Fruit fly (Drosophila melanogaster): ENCODE results near the gene CG7272.

Gene CG7272

dm6 chr3L:15533402-15534129 is 32.8 kb downstream of the CG7272 start (continued):
- TF ChIP-seq CG11762 (GFP tag; optimal IDR thresholded peaks at IDR 0.05; ENCODE audit: insufficient read depth) (peak; percentile 35), CG7368 (GFP tag; optimal IDR thresholded peaks at IDR 0.05) (peak; percentile 73), CG10669 (GFP tag; optimal IDR thresholded peaks at IDR 0.05) (peak; percentile 63), lz (GFP tag; optimal IDR thresholded peaks at IDR 0.05) (peak; percentile 76), Blimp-1 (GFP tag; optimal IDR thresholded peaks at IDR 0.05) (peak; percentile 52), CG3032 (tag; optimal IDR thresholded peaks at IDR 0.05) (peak; percentile 72), CG6854 (GFP tag; optimal IDR thresholded peaks at IDR 0.05) (peak; percentile 16), Sox102F (GFP tag; optimal IDR thresholded peaks at IDR 0.05) (peak; percentile 80), OdsH (GFP tag; optimal IDR thresholded peaks at IDR 0.05) (peak; percentile 65), fd59A (GFP tag; optimal IDR thresholded peaks at IDR 0.05) (peak; percentile 72), topi (GFP tag; optimal IDR thresholded peaks at IDR 0.05) (peak; percentile 84), CG10631 (GFP tag; optimal IDR thresholded peaks at IDR 0.05) (peak; percentile 79), CG1621 (tag; optimal IDR thresholded peaks at IDR 0.05) (peak; percentile 54), spab (GFP tag; optimal IDR thresholded peaks at IDR 0.05) (peak; percentile 55), CG4318 (GFP tag; optimal IDR thresholded peaks at IDR 0.05) (peak; percentile 20), Met (GFP tag; optimal IDR thresholded peaks at IDR 0.05) (peak; percentile 90), Hr39 (GFP tag; optimal IDR thresholded peaks at IDR 0.05) (peak; percentile 89), CG32006 (GFP tag; optimal IDR thresholded peaks at IDR 0.05) (peak; percentile 69), CG6792 (GFP tag; optimal IDR thresholded peaks at IDR 0.05) (peak; percentile 69), CG8319 (GFP tag; optimal IDR thresholded peaks at IDR 0.05) (peak; percentile 33), cyc (GFP tag; optimal IDR thresholded peaks at IDR 0.05) (peak; percentile 84), CG9139 (GFP tag; optimal IDR thresholded peaks at IDR 0.05) (peak; percentile 53), achi (GFP tag; optimal IDR thresholded peaks at IDR 0.05) (peak; percentile 71)

dm6 chr3L:15534274-15535227 is 33.8 kb downstream of the CG7272 start:
- TF ChIP-seq lz (GFP tag; optimal IDR thresholded peaks at IDR 0.05): peak; percentile 79
- TF ChIP-seq CG11902 (GFP tag; optimal IDR thresholded peaks at IDR 0.05): peak; percentile 32
- TF ChIP-seq svp (GFP tag): peak; percentile 93
- TF ChIP-seq Smox (GFP tag; optimal IDR thresholded peaks at IDR 0.05): peak; percentile 80
- no peak for TF ChIP-seq fd85E (GFP tag; optimal IDR thresholded peaks at IDR 0.05)
- 0 out of 3 replicates have a peak, but pooled peaks have one; percentile 37 for TF ChIP-seq CG8119 (GFP tag; IDR thresholded peaks at IDR 0.05)
- peak; percentile 57 to 75 for TF ChIP-seq ss (GFP tag; optimal IDR thresholded peaks at IDR 0.05)
- peak; percentile 67 for TF ChIP-seq achi (GFP tag; optimal IDR thresholded peaks at IDR 0.05)
- TF ChIP-seq cyc (GFP tag; optimal IDR thresholded peaks at IDR 0.05): peak; percentile 77
- 0 out of 2 replicates have a peak, but pooled peaks have one; percentile 18 for TF ChIP-seq Gug (GFP tag; IDR thresholded peaks at IDR 0.05)
- TF ChIP-seq CG4318 (GFP tag; optimal IDR thresholded peaks at IDR 0.05): peak; percentile 60
- TF ChIP-seq salr (GFP tag; optimal IDR thresholded peaks at IDR 0.05): peak; percentile 19 to 86
- TF ChIP-seq CG11294 (GFP tag; IDR thresholded peaks at IDR 0.05): peak; percentile 37; the same call in 1 of the 2 replicates
- peak; percentile 57 for TF ChIP-seq Ets21C (GFP tag; optimal IDR thresholded peaks at IDR 0.05)
- peak; percentile 80 for TF ChIP-seq CG10631 (GFP tag; optimal IDR thresholded peaks at IDR 0.05)
- peak; percentile 24 for TF ChIP-seq vri (GFP tag; optimal IDR thresholded peaks at IDR 0.05)
- peak; percentile 90 for TF ChIP-seq CG32006 (GFP tag; optimal IDR thresholded peaks at IDR 0.05)
- TF ChIP-seq acj6 (GFP tag; optimal IDR thresholded peaks at IDR 0.05): peak; percentile 76
- TF ChIP-seq spab (GFP tag; optimal IDR thresholded peaks at IDR 0.05): peak; percentile 70
- peak; percentile 51 for TF ChIP-seq CG9139 (GFP tag; optimal IDR thresholded peaks at IDR 0.05)
- peak; percentile 81 for TF ChIP-seq OdsH (GFP tag; optimal IDR thresholded peaks at IDR 0.05)
- TF ChIP-seq CG34406 (GFP tag; optimal IDR thresholded peaks at IDR 0.05): peak; percentile 76
- peak; percentile 77 for TF ChIP-seq CG8632 (GFP tag; optimal IDR thresholded peaks at IDR 0.05)
- TF ChIP-seq CG31627 (GFP tag; optimal IDR thresholded peaks at IDR 0.05): peak; percentile 79
- TF ChIP-seq fd59A (GFP tag; optimal IDR thresholded peaks at IDR 0.05): peak; percentile 82
- TF ChIP-seq eg (GFP tag; IDR thresholded peaks at IDR 0.05): peak; percentile 30; the same call in 1 of the 3 replicates
- TF ChIP-seq fkh (GFP tag; optimal IDR thresholded peaks at IDR 0.05): peak; percentile 23
- TF ChIP-seq Hr39 (GFP tag; optimal IDR thresholded peaks at IDR 0.05): peak; percentile 81
- TF ChIP-seq pdm3 (GFP tag; optimal IDR thresholded peaks at IDR 0.05): peak; percentile 79
- peak; percentile 62 for TF ChIP-seq Ets96B (tag; optimal IDR thresholded peaks at IDR 0.05)
- peak; percentile 44 for TF ChIP-seq CG8319 (GFP tag; optimal IDR thresholded peaks at IDR 0.05)
- TF ChIP-seq Blimp-1 (GFP tag; optimal IDR thresholded peaks at IDR 0.05): peak; percentile 34
- TF ChIP-seq Eip75B (GFP tag; optimal IDR thresholded peaks at IDR 0.05): peak; percentile 76
- no peak for TF ChIP-seq Eip93F (GFP tag; optimal IDR thresholded peaks at IDR 0.05)
